Fruit fly (Drosophila melanogaster) whole organism, wandering third instar larva: ENCODE measurements around the gene CG5435.
A peak's percentile ranks its signal among the peaks of the same experiment; 100 is the strongest.

ENCODE experiments used
- Abd-B ChIP-seq: fragments of >200 bp; optimal IDR thresholded peaks from 2 replicates; lab custom pipeline; 2017; ENCODE audit warnings: missing biosample characterization, missing genetic modification characterization
- CG32264 ChIP-seq: fragments of 200-800 bp; sonication (Bioruptor generic); optimal IDR thresholded peaks from 2 replicates; lab custom pipeline; 2016; ENCODE audit warnings: missing biosample characterization, missing genetic modification characterization
- CG9705 ChIP-seq: fragments of 200-800 bp; sonication (Bioruptor generic); optimal IDR thresholded peaks from 2 replicates; lab custom pipeline; 2018; ENCODE audit warnings: missing biosample characterization, mild to moderate bottlenecking, missing genetic modification characterization
- CrebA ChIP-seq: fragments of 200-800 bp; sonication (Bioruptor generic); optimal IDR thresholded peaks from 2 replicates; lab custom pipeline; 2016; ENCODE audit warnings: missing biosample characterization, mild to moderate bottlenecking, missing genetic modification characterization, borderline replicate concordance
- GATAd ChIP-seq: sonication (Bioruptor generic); optimal IDR thresholded peaks from 2 replicates; lab custom pipeline; 2016; ENCODE audit warnings: missing biosample characterization, missing genetic modification characterization
- Hnf4 ChIP-seq: fragments of 200-800 bp; sonication (Bioruptor generic); optimal IDR thresholded peaks from 2 replicates; lab custom pipeline; 2016; ENCODE audit warnings: missing biosample characterization, mild to moderate bottlenecking, missing genetic modification characterization
- Hr83 ChIP-seq: fragments of 200-300 bp; sonication (Bioruptor generic); optimal IDR thresholded peaks from 2 replicates; lab custom pipeline; 2016; ENCODE audit warnings: missing biosample characterization, mild to moderate bottlenecking, missing genetic modification characterization, moderate library complexity; ENCODE audit not compliant: poor library complexity, severe bottlenecking
- Mio ChIP-seq: sonication (Bioruptor generic); optimal IDR thresholded peaks from 2 replicates; lab custom pipeline; 2016; ENCODE audit warnings: missing biosample characterization, missing genetic modification characterization
- Myc ChIP-seq: fragments of >200 bp; optimal IDR thresholded peaks from 2 replicates; lab custom pipeline; 2017
- Rel ChIP-seq, 2 experiments: fragments of 200-800 bp; sonication (Bioruptor generic) in 1 of 2; optimal IDR thresholded peaks; 2 replicates in 1 of 2; 3 replicates in 1 of 2; lab custom pipeline; 2016 to 2019; ENCODE audit warnings: mild to moderate bottlenecking in 2 of 2, missing biosample characterization in 2 of 2, missing genetic modification characterization in 2 of 2, moderate library complexity in 1 of 2
- Sp1 ChIP-seq: fragments of 200-800 bp; sonication (Bioruptor generic); optimal IDR thresholded peaks from 3 replicates; lab custom pipeline; 2019; ENCODE audit warnings: missing biosample characterization, mild to moderate bottlenecking, missing genetic modification characterization, moderate library complexity
- Vsx2 ChIP-seq: fragments of 200-300, 225-300 bp; sonication (Bioruptor generic); optimal IDR thresholded peaks from 2 replicates; lab custom pipeline; 2018; ENCODE audit warnings: missing biosample characterization, missing genetic modification characterization; ENCODE audit not compliant: partially characterized antibody
- br ChIP-seq: fragments of 200-800 bp; sonication (Bioruptor generic); optimal IDR thresholded peaks from 2 replicates; lab custom pipeline; 2016; ENCODE audit warnings: missing biosample characterization, missing genetic modification characterization
- brk ChIP-seq: fragments of 200-800 bp; sonication (Bioruptor generic); optimal IDR thresholded peaks from 2 replicates; lab custom pipeline; 2016; ENCODE audit warnings: missing biosample characterization, mild to moderate bottlenecking, missing genetic modification characterization
- dmrt93B ChIP-seq: fragments of 200-800 bp; sonication (Bioruptor generic); optimal IDR thresholded peaks from 2 replicates; lab custom pipeline; 2018; ENCODE audit warnings: missing biosample characterization, mild to moderate bottlenecking, missing genetic modification characterization
- dsf ChIP-seq: sonication (Bioruptor generic); optimal IDR thresholded peaks from 2 replicates; lab custom pipeline; 2016; ENCODE audit warnings: missing biosample characterization, missing genetic modification characterization, borderline replicate concordance
- ey ChIP-seq: fragments of 200-800 bp; sonication (Bioruptor generic); optimal IDR thresholded peaks from 2 replicates; lab custom pipeline; 2016; ENCODE audit warnings: missing biosample characterization, missing genetic modification characterization
- foxo ChIP-seq, 2 experiments: fragments of 200-800 bp; sonication (Bioruptor generic); optimal IDR thresholded peaks; 2 replicates in 1 of 2; 3 replicates in 1 of 2; lab custom pipeline; 2016 to 2017; ENCODE audit warnings: missing biosample characterization in 2 of 2, missing genetic modification characterization in 2 of 2
- fru ChIP-seq: fragments of 200-800 bp; sonication (Bioruptor generic); optimal IDR thresholded peaks from 3 replicates; lab custom pipeline; 2016; ENCODE audit warnings: missing biosample characterization, mild to moderate bottlenecking, missing genetic modification characterization
- h ChIP-seq: fragments of 200-800 bp; sonication (Bioruptor generic); optimal IDR thresholded peaks from 3 replicates; lab custom pipeline; 2016; ENCODE audit warnings: missing biosample characterization, mild to moderate bottlenecking, missing genetic modification characterization
- jim ChIP-seq: fragments of 175-275, 200-325 bp; sonication (Bioruptor generic); optimal IDR thresholded peaks from 2 replicates; lab custom pipeline; 2016; ENCODE audit warnings: missing biosample characterization, mild to moderate bottlenecking, missing genetic modification characterization
- lola ChIP-seq: fragments of >200 bp; optimal IDR thresholded peaks from 2 replicates; lab custom pipeline; 2017; ENCODE audit warnings: missing biosample characterization, missing genetic modification characterization
- pan ChIP-seq: fragments of >200 bp; optimal IDR thresholded peaks from 2 replicates; lab custom pipeline; 2017
- rgr ChIP-seq: fragments of 200-800 bp; sonication (Bioruptor generic); optimal IDR thresholded peaks from 3 replicates; lab custom pipeline; 2016; ENCODE audit warnings: missing biosample characterization, mild to moderate bottlenecking, missing genetic modification characterization
- sage ChIP-seq: fragments of 200-800 bp; sonication (Bioruptor generic); optimal IDR thresholded peaks from 2 replicates; lab custom pipeline; 2016; ENCODE audit warnings: missing biosample characterization, mild to moderate bottlenecking, missing genetic modification characterization
- sv ChIP-seq: fragments of 200-800 bp; sonication (Bioruptor generic); optimal IDR thresholded peaks from 3 replicates; lab custom pipeline; 2016; ENCODE audit warnings: missing biosample characterization, missing genetic modification characterization
- tai ChIP-seq: sonication (Bioruptor generic); optimal IDR thresholded peaks from 2 replicates; lab custom pipeline; 2016; ENCODE audit warnings: missing biosample characterization, missing genetic modification characterization
- usp ChIP-seq: fragments of >200 bp; optimal IDR thresholded peaks from 2 replicates; lab custom pipeline; 2017; ENCODE audit warnings: missing biosample characterization, missing genetic modification characterization
- woc ChIP-seq: sonication (Bioruptor generic); optimal IDR thresholded peaks from 2 replicates; lab custom pipeline; 2016; ENCODE audit warnings: missing biosample characterization, mild to moderate bottlenecking, missing genetic modification characterization

CG5435 gene

DNA sequence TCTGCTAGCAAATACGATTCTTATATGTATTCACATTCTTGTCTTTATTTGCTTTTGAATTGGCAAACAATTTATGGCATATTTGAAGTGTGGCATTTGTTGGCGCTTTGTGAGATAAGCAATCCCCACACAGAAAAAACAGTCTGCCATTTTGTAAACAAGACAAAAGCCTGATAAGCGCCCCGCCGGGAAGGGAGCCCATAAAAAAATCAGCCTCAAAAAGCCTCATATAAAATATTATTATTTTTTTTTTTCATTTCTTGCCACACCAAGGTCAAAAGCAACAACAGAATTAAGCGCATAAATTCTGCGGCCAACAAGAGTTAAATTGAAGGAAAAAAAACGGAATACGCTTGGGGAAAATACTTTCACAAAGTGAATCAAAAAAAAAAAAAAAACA is 44.6 kb upstream of the CG5435 start (continued):
- TF ChIP-seq dsf (GFP tag; lab: Kevin White, UChicago), result peak; percentile 2
- no peak for TF ChIP-seq Abd-B (GFP tag; lab: Kevin White, UChicago)
- no peak for TF ChIP-seq Rel (GFP tag; optimal IDR thresholded peaks at IDR 0.05; lab: Kevin White, UChicago)
- TF ChIP-seq Rel (tag; optimal IDR thresholded peaks at IDR 0.05; lab: Kevin White, UChicago), result peak; percentile 79
- TF ChIP-seq Sp1, result peak; percentile 71
- no peak for TF ChIP-seq GATAd (GFP tag; lab: Kevin White, UChicago)
- TF ChIP-seq ey (GFP tag; lab: Kevin White, UChicago), result no peak
- no peak for TF ChIP-seq woc (GFP tag; lab: Kevin White, UChicago)
- no peak for TF ChIP-seq Vsx2 (GFP tag; lab: Kevin White, UChicago)

DNA sequence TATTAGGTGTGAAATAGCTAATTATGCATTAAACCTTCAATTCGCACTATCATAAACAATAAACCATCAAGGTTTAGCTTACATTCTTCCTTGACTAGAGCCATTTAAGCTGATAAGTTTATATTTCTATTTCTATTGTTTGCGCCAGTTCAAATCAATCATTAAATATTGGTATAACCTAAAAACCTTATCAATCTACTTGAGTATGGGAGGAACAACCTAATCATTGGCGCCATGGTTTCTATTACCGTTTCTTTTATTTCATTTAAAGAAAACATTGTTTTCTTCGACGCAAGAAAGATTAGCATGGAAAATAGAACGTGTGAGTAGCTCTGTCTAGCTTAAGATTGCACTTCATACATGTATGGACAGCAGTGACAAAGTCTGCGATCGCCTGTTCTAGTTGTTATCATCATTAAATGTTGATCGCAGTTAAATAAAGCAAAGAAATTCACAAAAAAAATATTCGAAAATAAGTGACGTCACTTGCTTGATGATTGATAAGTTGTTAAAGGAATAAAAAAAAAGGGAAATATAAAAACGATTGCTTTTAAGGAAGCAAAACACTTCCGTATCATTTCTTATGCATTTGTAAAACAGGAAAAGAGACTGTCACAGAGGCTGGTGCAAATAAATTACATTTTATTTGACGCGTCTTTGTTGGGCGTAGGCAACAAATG is 43.7 kb upstream of the CG5435 start:
- TF ChIP-seq br, result peak; percentile 17
- TF ChIP-seq dmrt93B, result no peak
- TF ChIP-seq Hnf4 (GFP tag; lab: Kevin White, UChicago), result peak; percentile 13
- TF ChIP-seq sage, result no peak
- TF ChIP-seq Rel (GFP tag; optimal IDR thresholded peaks at IDR 0.05; lab: Kevin White, UChicago), result no peak
- peak; percentile 40 for TF ChIP-seq Rel (tag; optimal IDR thresholded peaks at IDR 0.05; lab: Kevin White, UChicago)
- TF ChIP-seq Myc (lab: Kevin White, UChicago), result no peak
- TF ChIP-seq h, result peak; percentile 5
- peak; percentile 3 for TF ChIP-seq Sp1
- TF ChIP-seq dsf (GFP tag; lab: Kevin White, UChicago), result no peak
- TF ChIP-seq, all 38 proteins: peak for 5

DNA sequence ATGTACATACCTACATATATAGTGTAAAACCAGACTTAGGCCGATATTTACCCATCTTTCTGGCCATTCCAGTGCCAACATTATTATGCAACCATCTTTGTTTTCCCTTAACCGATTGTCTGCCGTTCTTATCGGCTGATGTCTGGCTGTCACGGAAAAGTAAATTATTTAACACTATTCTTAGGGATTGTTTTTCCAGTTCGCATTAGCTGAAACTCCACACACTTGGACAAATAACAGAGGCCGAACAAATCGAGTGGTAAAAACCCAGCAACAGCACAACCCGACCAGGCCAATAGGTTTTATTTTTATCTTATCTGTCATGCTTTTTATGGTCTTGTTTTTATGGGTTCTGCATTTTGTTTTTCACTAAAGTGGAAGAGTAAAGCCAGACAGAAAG is 42.9 kb upstream of the CG5435 start:
- TF ChIP-seq Sp1, result no peak

DNA sequence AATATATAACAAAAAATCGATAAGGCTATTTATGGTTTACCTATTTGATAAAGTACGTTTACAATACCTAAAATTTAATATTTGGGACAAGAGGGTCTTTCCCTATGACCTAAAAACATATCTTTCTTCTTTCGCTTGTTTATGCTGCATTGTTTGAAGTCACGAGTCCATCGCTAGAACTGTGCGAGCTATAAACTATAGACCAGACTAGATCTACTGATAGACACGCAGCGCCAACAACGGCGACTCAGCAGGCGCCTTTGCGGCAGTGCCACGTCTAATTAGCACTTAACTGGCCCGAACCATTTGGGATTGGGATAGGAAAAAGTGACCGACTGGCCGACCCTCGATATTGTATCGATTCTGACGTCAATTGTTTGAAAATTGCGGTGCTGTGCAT is 42.3 kb upstream of the CG5435 start:
- TF ChIP-seq rgr (GFP tag; lab: Kevin White, UChicago) (no peak), usp (no peak), pan (lab: Kevin White, UChicago) (no peak), fru (no peak), sage (no peak), CG32264 (no peak), Myc (lab: Kevin White, UChicago) (no peak), CG9705 (GFP tag; lab: Kevin White, UChicago) (no peak), jim (GFP tag; lab: Kevin White, UChicago) (no peak), Rel (GFP tag; optimal IDR thresholded peaks at IDR 0.05; lab: Kevin White, UChicago) (no peak), Rel (tag; optimal IDR thresholded peaks at IDR 0.05; lab: Kevin White, UChicago) (no peak), Abd-B (GFP tag; lab: Kevin White, UChicago) (no peak)

DNA sequence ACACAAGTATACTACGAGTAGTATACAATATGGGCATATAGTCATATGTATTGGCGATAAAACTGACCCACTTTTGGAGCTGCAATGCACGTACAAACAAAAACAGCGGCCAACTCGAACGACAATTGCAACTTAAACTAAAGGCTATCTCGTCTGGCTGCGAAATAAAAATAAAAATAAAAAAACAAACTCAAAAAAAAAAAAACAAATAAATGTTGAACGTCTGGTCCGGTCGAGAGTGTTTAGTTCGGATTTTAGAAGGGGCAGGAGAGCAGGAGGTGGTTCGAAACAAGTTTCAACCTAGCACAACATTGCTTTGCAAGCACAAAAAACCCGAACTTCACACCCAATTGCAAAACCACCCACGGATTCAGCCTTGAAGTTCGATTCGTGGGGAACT is 41.2 kb upstream of the CG5435 start:
- TF ChIP-seq CG32264 (no peak), CrebA (GFP tag; lab: Kevin White, UChicago) (no peak), fru (no peak), ey (GFP tag; lab: Kevin White, UChicago) (no peak), Rel (GFP tag; optimal IDR thresholded peaks at IDR 0.05; lab: Kevin White, UChicago) (no peak), Rel (tag; optimal IDR thresholded peaks at IDR 0.05; lab: Kevin White, UChicago) (no peak), rgr (GFP tag; lab: Kevin White, UChicago) (no peak), Hr83 (no peak), Mio (GFP tag; lab: Kevin White, UChicago) (no peak), woc (GFP tag; lab: Kevin White, UChicago) (no peak), foxo (GFP tag; optimal IDR thresholded peaks at IDR 0.05; lab: Kevin White, UChicago) (no peak), dmrt93B (no peak), dsf (GFP tag; lab: Kevin White, UChicago) (no peak), tai (GFP tag; lab: Kevin White, UChicago) (no peak), lola (GFP tag; lab: Kevin White, UChicago) (no peak), sv (no peak)
- TF ChIP-seq, all 38 proteins: peak for 0

DNA sequence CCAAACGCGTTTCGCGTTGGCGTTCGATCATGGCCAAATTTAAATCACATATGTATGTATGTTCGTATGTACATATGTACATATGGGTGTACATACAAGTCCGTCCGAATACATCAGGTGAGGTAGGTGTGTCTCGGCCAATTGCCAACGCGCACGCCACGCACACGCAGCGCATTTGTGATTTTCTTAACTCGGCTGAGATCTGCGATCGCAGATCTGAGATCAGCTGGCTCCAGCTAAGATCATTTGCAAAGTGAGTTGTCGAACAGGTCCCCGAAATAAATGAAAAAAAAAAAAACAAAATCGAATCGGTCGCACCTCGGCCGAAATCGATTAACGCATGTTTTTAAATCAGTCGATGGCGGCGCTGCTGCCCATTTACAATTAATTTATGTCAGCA is 38.5 kb upstream of the CG5435 start:
- TF ChIP-seq h (peak; percentile 59), brk (GFP tag; lab: Kevin White, UChicago) (no peak)
- TF ChIP-seq, all 38 proteins: peak for 1
